Fruit fly (Drosophila melanogaster) whole organism, prepupa: ENCODE results near the gene CG12355.

ENCODE experiments used
- CG10631 ChIP-seq: fragments of 200-800 bp; sonication (Bioruptor generic); optimal IDR thresholded peaks from 2 replicates; lab custom pipeline; 2016; ENCODE audit warnings: missing biosample characterization, missing genetic modification characterization
- CG10669 ChIP-seq: fragments of 200-800 bp; sonication (Bioruptor generic); optimal IDR thresholded peaks from 3 replicates; lab custom pipeline; 2018; ENCODE audit warnings: missing biosample characterization, mild to moderate bottlenecking, missing genetic modification characterization, moderate library complexity
- CG11294 ChIP-seq: fragments of 200-800 bp; sonication (Bioruptor generic); IDR thresholded peaks from 2 replicates; pipeline ENCODE4 v1.3.6; 2022; ENCODE audit warnings: missing biosample characterization, missing genetic modification characterization
- CG11762 ChIP-seq: fragments of 200-800 bp; sonication (Bioruptor generic); optimal IDR thresholded peaks from 3 replicates; lab custom pipeline; 2016; ENCODE audit warnings: missing biosample characterization, missing genetic modification characterization; ENCODE audit not compliant: insufficient read depth
- CG11902 ChIP-seq: fragments of 200-800 bp; sonication (Bioruptor generic); optimal IDR thresholded peaks from 3 replicates; lab custom pipeline; 2016; ENCODE audit warnings: missing biosample characterization, missing genetic modification characterization
- CG1621 ChIP-seq: fragments of 200-800 bp; sonication (Bioruptor generic); optimal IDR thresholded peaks from 3 replicates; lab custom pipeline; 2018; ENCODE audit warnings: missing biosample characterization, mild to moderate bottlenecking, missing genetic modification characterization
- CG16779 ChIP-seq: fragments of 200-800 bp; sonication (Bioruptor generic); optimal IDR thresholded peaks from 3 replicates; lab custom pipeline; 2017; ENCODE audit warnings: missing biosample characterization, mild to moderate bottlenecking, missing genetic modification characterization
- CG3032 ChIP-seq: fragments of 200-800 bp; optimal IDR thresholded peaks from 2 replicates; lab custom pipeline; 2019; ENCODE audit warnings: missing biosample characterization, mild to moderate bottlenecking, missing genetic modification characterization, moderate library complexity
- CG32006 ChIP-seq: fragments of 200-800 bp; sonication (Bioruptor generic); optimal IDR thresholded peaks from 3 replicates; lab custom pipeline; 2017; ENCODE audit warnings: missing biosample characterization, mild to moderate bottlenecking, missing genetic modification characterization
- CG34406 ChIP-seq: fragments of 200-800 bp; sonication (Bioruptor generic); optimal IDR thresholded peaks from 3 replicates; lab custom pipeline; 2016; ENCODE audit warnings: missing biosample characterization, missing genetic modification characterization
- CG3919 ChIP-seq: fragments of 200-800 bp; sonication (Bioruptor generic); optimal IDR thresholded peaks from 3 replicates; lab custom pipeline; 2016; ENCODE audit warnings: missing biosample characterization, missing genetic modification characterization
- CG4318 ChIP-seq: fragments of 200-800 bp; sonication (Bioruptor generic); optimal IDR thresholded peaks from 3 replicates; lab custom pipeline; 2017; ENCODE audit warnings: missing biosample characterization, mild to moderate bottlenecking, missing genetic modification characterization
- CG6163 ChIP-seq: fragments of 200-800 bp; sonication (Bioruptor generic); IDR thresholded peaks from 3 replicates; pipeline ENCODE4 v1.3.6; 2022; ENCODE audit warnings: missing biosample characterization, missing genetic modification characterization
- CG6276 ChIP-seq: fragments of 200-800 bp; sonication (Bioruptor generic); optimal IDR thresholded peaks from 2 replicates; lab custom pipeline; 2017; ENCODE audit warnings: missing biosample characterization, mild to moderate bottlenecking, missing genetic modification characterization
- CG6808 ChIP-seq: fragments of 200-800 bp; sonication (Bioruptor generic); optimal IDR thresholded peaks from 3 replicates; lab custom pipeline; 2017; ENCODE audit warnings: missing biosample characterization, missing genetic modification characterization, mild to moderate bottlenecking, moderate library complexity, missing genetic modification reagents
- CG6854 ChIP-seq: fragments of 200-800 bp; sonication (Bioruptor generic); optimal IDR thresholded peaks from 2 replicates; lab custom pipeline; 2017; ENCODE audit warnings: missing biosample characterization, mild to moderate bottlenecking, missing genetic modification characterization
- CG8119 ChIP-seq: fragments of 200-800 bp; sonication (Bioruptor generic); IDR thresholded peaks from 3 replicates; pipeline ENCODE4 v1.3.6; 2022; ENCODE audit warnings: missing biosample characterization, missing genetic modification characterization
- CG8319 ChIP-seq: fragments of 200-800 bp; sonication (Bioruptor generic); optimal IDR thresholded peaks from 3 replicates; lab custom pipeline; 2016; ENCODE audit warnings: missing biosample characterization, missing genetic modification characterization
- CG8632 ChIP-seq: fragments of 200-800 bp; sonication (Bioruptor generic); optimal IDR thresholded peaks from 3 replicates; lab custom pipeline; 2016; ENCODE audit warnings: missing biosample characterization, missing genetic modification characterization
- CG9139 ChIP-seq: fragments of 200-800 bp; sonication (Bioruptor generic); optimal IDR thresholded peaks from 3 replicates; lab custom pipeline; 2017; ENCODE audit warnings: missing biosample characterization, mild to moderate bottlenecking, missing genetic modification characterization
- Eip78C ChIP-seq: fragments of 200-800 bp; sonication (Bioruptor generic); peaks from one replicate; lab custom pipeline; 2016; ENCODE audit warnings: missing biosample characterization, missing genetic modification characterization
- Ets21C ChIP-seq: fragments of 200-800 bp; sonication (Bioruptor generic); optimal IDR thresholded peaks from 3 replicates; lab custom pipeline; 2016; ENCODE audit warnings: missing biosample characterization, missing genetic modification characterization
- Gug ChIP-seq: fragments of 200-800 bp; sonication (Bioruptor generic); IDR thresholded peaks from 2 replicates; pipeline ENCODE4 v1.3.6; 2022; ENCODE audit warnings: missing biosample characterization, missing genetic modification characterization
- Hr38 ChIP-seq: sonication (Bioruptor generic); optimal IDR thresholded peaks from 2 replicates; lab custom pipeline; 2016; ENCODE audit warnings: missing biosample characterization, missing genetic modification characterization
- Hr39 ChIP-seq: fragments of 200-800 bp; sonication (Bioruptor generic); optimal IDR thresholded peaks from 2 replicates; lab custom pipeline; 2016; ENCODE audit warnings: missing biosample characterization, missing genetic modification characterization
- Hr4 ChIP-seq: fragments of 200-800 bp; sonication (Bioruptor generic); optimal IDR thresholded peaks from 3 replicates; lab custom pipeline; 2016; ENCODE audit warnings: missing biosample characterization, missing genetic modification characterization
- Lpt ChIP-seq: fragments of 200-800 bp; sonication (Bioruptor generic); optimal IDR thresholded peaks from 3 replicates; lab custom pipeline; 2016; ENCODE audit warnings: missing biosample characterization, missing genetic modification characterization
- OdsH ChIP-seq: fragments of 200-800 bp; sonication (Bioruptor generic); optimal IDR thresholded peaks from 3 replicates; lab custom pipeline; 2016; ENCODE audit warnings: missing biosample characterization, missing genetic modification characterization
- Smox ChIP-seq: fragments of 200-800 bp; sonication (Bioruptor generic); optimal IDR thresholded peaks from 3 replicates; lab custom pipeline; 2016; ENCODE audit warnings: missing biosample characterization, missing genetic modification characterization
- Sox14 ChIP-seq: fragments of 200-800 bp; sonication (Bioruptor generic); optimal IDR thresholded peaks from 3 replicates; lab custom pipeline; 2016; ENCODE audit warnings: missing biosample characterization, missing genetic modification characterization
- Sox15 ChIP-seq: fragments of 200-800 bp; sonication (Bioruptor generic); optimal IDR thresholded peaks from 3 replicates; lab custom pipeline; 2016; ENCODE audit warnings: missing biosample characterization, missing genetic modification characterization
- achi ChIP-seq: fragments of 200-800 bp; sonication (Bioruptor generic); optimal IDR thresholded peaks from 3 replicates; lab custom pipeline; 2016; ENCODE audit warnings: missing biosample characterization, missing genetic modification characterization
- acj6 ChIP-seq: fragments of 200-800 bp; sonication (Bioruptor generic); optimal IDR thresholded peaks from 3 replicates; lab custom pipeline; 2016; ENCODE audit warnings: missing biosample characterization, missing genetic modification characterization
- cyc ChIP-seq: fragments of 200-800 bp; sonication (Bioruptor generic); optimal IDR thresholded peaks from 3 replicates; lab custom pipeline; 2016; ENCODE audit warnings: missing biosample characterization, missing genetic modification characterization
- esn ChIP-seq: fragments of 200-800 bp; sonication (Bioruptor generic); optimal IDR thresholded peaks from 2 replicates; lab custom pipeline; 2016; ENCODE audit warnings: missing biosample characterization, mild to moderate bottlenecking, missing genetic modification characterization, moderate library complexity
- fd59A ChIP-seq: fragments of 200-800 bp; sonication (Bioruptor generic); optimal IDR thresholded peaks from 2 replicates; lab custom pipeline; 2017; ENCODE audit warnings: missing biosample characterization, mild to moderate bottlenecking, missing genetic modification characterization, missing genetic modification reagents
- lz ChIP-seq: fragments of 200-800 bp; sonication (Bioruptor generic); optimal IDR thresholded peaks from 3 replicates; lab custom pipeline; 2016; ENCODE audit warnings: missing biosample characterization, missing genetic modification characterization
- pdm3 ChIP-seq: fragments of 200-800 bp; sonication (Bioruptor generic); optimal IDR thresholded peaks from 3 replicates; lab custom pipeline; 2016; ENCODE audit warnings: missing biosample characterization, missing genetic modification characterization
- spab ChIP-seq: fragments of 200-800 bp; sonication (Bioruptor generic); optimal IDR thresholded peaks from 2 replicates; lab custom pipeline; 2017; ENCODE audit warnings: missing biosample characterization, mild to moderate bottlenecking, missing genetic modification characterization, missing genetic modification reagents
- ss ChIP-seq, 2 experiments: fragments of 200-800 bp; sonication (Bioruptor generic); optimal IDR thresholded peaks; 2 replicates in 1 of 2; 3 replicates in 1 of 2; lab custom pipeline; 2017 to 2018; ENCODE audit warnings: mild to moderate bottlenecking in 2 of 2, missing biosample characterization in 2 of 2, missing genetic modification characterization in 2 of 2, moderate library complexity in 1 of 2
- svp ChIP-seq: fragments of 200-800 bp; sonication (Bioruptor generic); peaks from one replicate; lab custom pipeline; 2016; ENCODE audit warnings: missing biosample characterization, missing genetic modification characterization
- topi ChIP-seq: fragments of 200-800 bp; sonication (Bioruptor generic); optimal IDR thresholded peaks from 3 replicates; lab custom pipeline; 2016; ENCODE audit warnings: missing biosample characterization, missing genetic modification characterization
- vri ChIP-seq: fragments of 200-800 bp; sonication (Bioruptor generic); optimal IDR thresholded peaks from 3 replicates; lab custom pipeline; 2016; ENCODE audit warnings: missing biosample characterization, mild to moderate bottlenecking, missing genetic modification characterization

CG12355 gene

DNA sequence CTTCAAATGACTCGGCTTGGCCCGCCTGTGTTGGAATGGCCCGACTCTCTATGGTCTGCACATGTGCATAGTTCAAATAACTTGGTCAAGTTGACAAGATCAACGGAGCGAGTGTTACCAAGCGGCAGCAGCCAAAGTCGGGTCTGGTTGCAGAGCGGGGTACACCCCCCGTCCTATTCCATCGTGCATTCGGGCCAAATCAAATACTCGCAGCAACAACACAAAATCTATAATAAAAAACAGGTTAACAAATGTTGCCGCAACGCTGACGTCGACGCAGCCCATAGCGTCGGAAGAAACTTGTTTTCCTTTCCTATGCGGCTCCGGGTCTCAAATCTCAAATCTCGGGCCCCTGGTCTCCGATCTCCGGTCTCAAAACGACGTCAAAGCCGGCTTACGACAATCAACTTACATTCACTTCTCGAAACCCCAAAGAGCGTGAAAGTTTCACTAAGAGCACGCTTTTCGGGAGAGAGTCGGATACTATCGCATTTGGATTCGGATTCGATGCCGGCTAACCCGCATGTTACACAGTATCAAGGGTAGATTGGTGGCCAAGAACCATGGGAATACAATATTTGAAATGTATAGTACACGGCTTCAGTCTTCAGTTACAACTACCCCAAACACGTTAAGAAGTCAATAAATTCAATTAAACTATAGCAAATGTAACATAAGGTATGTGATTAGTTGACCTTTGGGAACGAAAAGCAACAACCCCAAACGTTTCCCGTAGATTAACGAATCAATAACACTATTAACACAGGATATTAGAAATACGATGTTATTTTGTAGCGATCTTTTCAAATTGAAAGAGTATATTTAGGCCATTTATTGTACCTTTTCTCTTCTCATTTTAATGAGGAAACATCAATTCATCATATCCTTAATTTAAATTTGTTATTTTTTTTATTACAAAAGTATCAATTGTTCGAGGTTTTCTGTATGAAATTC lies 39.2 kb upstream of the CG12355 start (continued):
- peak; percentile 82 for TF ChIP-seq fd59A (GFP tag; lab: Kevin White, UChicago)
- peak; percentile 77 for TF ChIP-seq cyc (GFP tag; lab: Kevin White, UChicago)
- TF ChIP-seq pdm3 (GFP tag; lab: Kevin White, UChicago), result peak; percentile 79
- peak; percentile 81 for TF ChIP-seq Hr39 (GFP tag; lab: Kevin White, UChicago)
- peak; percentile 81 for TF ChIP-seq OdsH
- peak; percentile 93 for TF ChIP-seq svp
- peak; percentile 32 for TF ChIP-seq CG11902 (GFP tag; lab: Kevin White, UChicago)
- TF ChIP-seq CG34406, result peak; percentile 76
- peak; percentile 77 for TF ChIP-seq Sox14 (GFP tag; lab: Kevin White, UChicago)
- peak; percentile 24 for TF ChIP-seq vri (GFP tag; lab: Kevin White, UChicago)
- peak; percentile 83 for TF ChIP-seq topi (GFP tag; lab: Kevin White, UChicago)
- peak; percentile 60 for TF ChIP-seq CG10669 (GFP tag; lab: Kevin White, UChicago)
- peak; percentile 70 for TF ChIP-seq spab (GFP tag; lab: Kevin White, UChicago)
- TF ChIP-seq CG11762 (GFP tag; lab: Kevin White, UChicago), result peak; percentile 58
- peak; percentile 95 for TF ChIP-seq Eip78C (GFP tag; lab: Kevin White, UChicago)
- no peak for TF ChIP-seq CG6854 (GFP tag; lab: Kevin White, UChicago)
- TF ChIP-seq Lpt (GFP tag; lab: Kevin White, UChicago), result peak; percentile 48
- peak; percentile 68 for TF ChIP-seq CG16779 (tag; lab: Kevin White, UChicago)
- TF ChIP-seq Hr38 (GFP tag; lab: Kevin White, UChicago), result no peak
- peak; percentile 87 for TF ChIP-seq esn (GFP tag; lab: Kevin White, UChicago)

dm6 chr3L:15533402-15534129 lies 38.2 kb upstream of the CG12355 start:
- TF ChIP-seq esn (GFP tag; lab: Kevin White, UChicago), result peak; percentile 87
- peak; percentile 47 for TF ChIP-seq CG16779 (tag; lab: Kevin White, UChicago)
- TF ChIP-seq achi (GFP tag; lab: Kevin White, UChicago), result peak; percentile 71
- TF ChIP-seq CG32006 (GFP tag; lab: Kevin White, UChicago), result peak; percentile 69
- peak; percentile 55 for TF ChIP-seq spab (GFP tag; lab: Kevin White, UChicago)
- TF ChIP-seq CG1621, result peak; percentile 54
- peak; percentile 53 for TF ChIP-seq CG9139
- peak; percentile 79 for TF ChIP-seq CG10631 (GFP tag; lab: Kevin White, UChicago)
- peak; percentile 31 for TF ChIP-seq CG8632 (GFP tag; lab: Kevin White, UChicago)
- TF ChIP-seq Sox15 (GFP tag; lab: Kevin White, UChicago), result peak; percentile 40
- TF ChIP-seq ss (GFP tag; optimal IDR thresholded peaks at IDR 0.05; lab: Kevin White, UChicago), result peak; percentile 64 to 66
- peak; percentile 64 for TF ChIP-seq acj6 (GFP tag; lab: Kevin White, UChicago)
- peak; percentile 97 for TF ChIP-seq svp
- TF ChIP-seq CG6808 (GFP tag; lab: Kevin White, UChicago), result peak; percentile 70
- TF ChIP-seq Lpt (GFP tag; lab: Kevin White, UChicago), result peak; percentile 64
- peak; percentile 59 for TF ChIP-seq CG6276 (GFP tag; lab: Kevin White, UChicago)
- TF ChIP-seq CG11902 (GFP tag; lab: Kevin White, UChicago), result peak; percentile 35
- peak; percentile 72 for TF ChIP-seq Hr4 (GFP tag; lab: Kevin White, UChicago)
- TF ChIP-seq pdm3 (GFP tag; lab: Kevin White, UChicago), result peak; percentile 78
- TF ChIP-seq CG6854 (GFP tag; lab: Kevin White, UChicago), result peak; percentile 16
- peak; percentile 72 for TF ChIP-seq CG3032
- peak; percentile 68 for TF ChIP-seq CG3919 (GFP tag; lab: Kevin White, UChicago)
- peak; percentile 72 for TF ChIP-seq fd59A (GFP tag; lab: Kevin White, UChicago)
- TF ChIP-seq Ets21C (GFP tag; lab: Kevin White, UChicago), result peak; percentile 79
- peak; percentile 78 for TF ChIP-seq Smox (GFP tag; lab: Kevin White, UChicago)
- peak; percentile 35 for TF ChIP-seq CG11762 (GFP tag; lab: Kevin White, UChicago)
- TF ChIP-seq CG4318 (GFP tag; lab: Kevin White, UChicago), result peak; percentile 20
- peak; percentile 58 for TF ChIP-seq CG6163
- peak; percentile 76 for TF ChIP-seq lz
- peak; percentile 53 for TF ChIP-seq CG34406
- peak; percentile 94 for TF ChIP-seq Eip78C (GFP tag; lab: Kevin White, UChicago)
- TF ChIP-seq cyc (GFP tag; lab: Kevin White, UChicago), result peak; percentile 84
- TF ChIP-seq Gug (GFP tag; lab: Robert Waterston, UW), result peak; percentile 24; the same call in 1 of the 2 replicates
- TF ChIP-seq CG11294 (GFP tag; lab: Robert Waterston, UW), result no peak
- peak; percentile 63 for TF ChIP-seq CG10669 (GFP tag; lab: Kevin White, UChicago)
- peak; percentile 75 for TF ChIP-seq CG8119 (GFP tag; lab: Robert Waterston, UW)
- peak; percentile 33 for TF ChIP-seq CG8319 (GFP tag; lab: Kevin White, UChicago)
